Fruit fly (Drosophila melanogaster) S2 (cell line): ENCODE data around the gene CG13362.

Source experiments
- CG8478 ChIP-seq: fragments of >200 bp; optimal IDR thresholded peaks from 2 replicates; lab custom pipeline; 2018
- CTCF ChIP-seq, 2 experiments: fragments of >200 bp; optimal IDR thresholded peaks; 2 replicates each; lab custom pipeline; 2018

DNA sequence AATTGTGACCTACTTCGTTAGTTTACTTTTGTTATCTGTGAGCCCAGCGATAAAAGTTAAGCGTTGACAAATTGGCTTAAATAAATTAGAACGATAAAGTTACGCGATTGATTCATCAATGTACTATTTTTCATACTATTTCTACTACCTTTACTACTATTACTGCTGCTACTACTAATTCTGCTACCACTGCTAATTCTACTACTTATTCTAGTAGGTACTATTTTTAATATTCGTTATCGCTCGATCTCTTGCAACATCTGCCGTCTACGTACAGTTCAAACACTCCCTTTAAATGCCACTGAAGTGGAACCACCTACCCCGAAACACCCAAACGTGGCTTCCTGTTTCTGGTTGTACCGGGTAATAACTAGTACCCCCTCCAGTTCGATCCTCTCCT is 41.6 kb downstream of the CG13362 start:
- TF ChIP-seq CG8478 (no peak), CTCF (optimal IDR thresholded peaks at IDR 0.05; lab: Kevin White, UChicago) (no peak)
